Worm (Caenorhabditis elegans) whole organism, late embryonic: ENCODE measurements around the gene mtch-1.

Source experiments
- C38D4.7 ChIP-seq: fragments of 200-800 bp; sonication (Bioruptor generic); optimal IDR thresholded peaks from 2 replicates; lab custom pipeline; 2018; ENCODE audit warnings: mild to moderate bottlenecking, missing genetic modification characterization, moderate library complexity, missing compliant biosample characterization
- F13H6.1 ChIP-seq: sonication (generic microtip); optimal IDR thresholded peaks from 2 replicates; lab custom pipeline; 2016; ENCODE audit warnings: missing genetic modification characterization, missing compliant biosample characterization
- K02D7.2 ChIP-seq: sonication (generic microtip); optimal IDR thresholded peaks from 2 replicates; lab custom pipeline; 2017; ENCODE audit warnings: mild to moderate bottlenecking, missing genetic modification characterization, missing compliant biosample characterization
- ama-1 ChIP-seq: fragments of 150-350 bp; optimal IDR thresholded peaks from 2 replicates; lab custom pipeline; 2014
- ceh-14 ChIP-seq: sonication (generic microtip); optimal IDR thresholded peaks from 2 replicates; lab custom pipeline; 2016; ENCODE audit warnings: missing genotype, missing genetic modification characterization, missing compliant biosample characterization
- ceh-18 ChIP-seq: sonication (generic microtip); optimal IDR thresholded peaks from 2 replicates; lab custom pipeline; 2016; ENCODE audit warnings: missing genetic modification characterization, missing compliant biosample characterization
- ceh-19 ChIP-seq: fragments of 200-800 bp; sonication (Bioruptor generic); optimal IDR thresholded peaks from 2 replicates; lab custom pipeline; 2018; ENCODE audit warnings: mild to moderate bottlenecking, missing genetic modification characterization, missing compliant biosample characterization
- ceh-22 ChIP-seq: sonication (generic microtip); optimal IDR thresholded peaks from 2 replicates; lab custom pipeline; 2017; ENCODE audit warnings: missing biosample characterization, missing genetic modification characterization
- ceh-24 ChIP-seq: sonication (generic microtip); optimal IDR thresholded peaks from 2 replicates; lab custom pipeline; 2016; ENCODE audit warnings: mild to moderate bottlenecking, missing genetic modification characterization, missing compliant biosample characterization
- ceh-30 ChIP-seq: fragments of 150-350 bp; optimal IDR thresholded peaks from 2 replicates; lab custom pipeline; 2014; ENCODE audit warnings: missing biosample characterization, missing genetic modification characterization
- ceh-31 ChIP-seq: sonication (generic microtip); optimal IDR thresholded peaks from 2 replicates; lab custom pipeline; 2016; ENCODE audit warnings: missing genetic modification characterization, missing compliant biosample characterization
- ceh-45 ChIP-seq: fragments of 200-800 bp; sonication (Bioruptor generic); IDR thresholded peaks from 2 replicates; pipeline ENCODE4 v1.3.6; 2022; ENCODE audit warnings: missing genetic modification reagents, missing genetic modification characterization, missing compliant biosample characterization
- ceh-6 ChIP-seq: fragments of 200-800 bp; sonication (Bioruptor generic); optimal IDR thresholded peaks from 2 replicates; lab custom pipeline; 2018; ENCODE audit warnings: mild to moderate bottlenecking, missing genetic modification characterization, missing compliant biosample characterization
- ceh-9 ChIP-seq: sonication (generic microtip); optimal IDR thresholded peaks from 2 replicates; lab custom pipeline; 2016; ENCODE audit warnings: mild to moderate bottlenecking, missing genetic modification characterization, inconsistent platforms, missing compliant biosample characterization
- dmd-4 ChIP-seq: sonication (generic microtip); optimal IDR thresholded peaks from 2 replicates; lab custom pipeline; 2016; ENCODE audit warnings: borderline replicate concordance, missing genetic modification characterization, missing compliant biosample characterization
- dve-1 ChIP-seq: sonication (generic microtip); optimal IDR thresholded peaks from 2 replicates; lab custom pipeline; 2017; ENCODE audit warnings: antibody characterized with exemption, mild to moderate bottlenecking, missing genetic modification characterization, missing compliant biosample characterization
- elt-2 ChIP-seq: sonication (generic microtip); optimal IDR thresholded peaks from 2 replicates; lab custom pipeline; 2016; ENCODE audit warnings: missing genetic modification reagents, missing genetic modification characterization, missing compliant biosample characterization
- fax-1 ChIP-seq: sonication (generic microtip); optimal IDR thresholded peaks from 2 replicates; lab custom pipeline; 2016; ENCODE audit warnings: missing genotype, missing genetic modification characterization, missing compliant biosample characterization
- fkh-10 ChIP-seq: fragments of 150-350 bp; optimal IDR thresholded peaks from 2 replicates; lab custom pipeline; 2014; ENCODE audit warnings: missing biosample characterization, missing genetic modification reagents, missing genetic modification characterization
- fkh-6 ChIP-seq: sonication (generic microtip); optimal IDR thresholded peaks from 2 replicates; lab custom pipeline; 2016; ENCODE audit warnings: missing genetic modification characterization, missing compliant biosample characterization
- hlh-13 ChIP-seq: fragments of 200-800 bp; sonication (Bioruptor generic); optimal IDR thresholded peaks from 2 replicates; lab custom pipeline; 2018; ENCODE audit warnings: mild to moderate bottlenecking, missing genetic modification characterization, missing compliant biosample characterization
- hlh-15 ChIP-seq: sonication (generic microtip); optimal IDR thresholded peaks from 2 replicates; lab custom pipeline; 2016; ENCODE audit warnings: missing genetic modification characterization, missing compliant biosample characterization
- hlh-30 ChIP-seq: sonication (generic microtip); optimal IDR thresholded peaks from 2 replicates; lab custom pipeline; 2017; ENCODE audit warnings: antibody characterized with exemption, missing genetic modification characterization, missing compliant biosample characterization; ENCODE audit not compliant: insufficient read depth
- hlh-8 ChIP-seq: sonication (generic microtip); optimal IDR thresholded peaks from 2 replicates; lab custom pipeline; 2016; ENCODE audit warnings: missing genotype, missing genetic modification characterization, missing compliant biosample characterization
- lin-11 ChIP-seq: fragments of 200-800 bp; sonication (Bioruptor generic); optimal IDR thresholded peaks from 2 replicates; lab custom pipeline; 2018; ENCODE audit warnings: mild to moderate bottlenecking, missing genetic modification characterization, missing compliant biosample characterization
- madf-2 ChIP-seq: sonication (generic microtip); optimal IDR thresholded peaks from 2 replicates; lab custom pipeline; 2017; ENCODE audit warnings: missing genetic modification characterization, missing compliant biosample characterization
- mec-3 ChIP-seq: sonication (generic microtip); optimal IDR thresholded peaks from 2 replicates; lab custom pipeline; 2016; ENCODE audit warnings: borderline replicate concordance, missing genetic modification characterization, missing compliant biosample characterization
- nfya-1 ChIP-seq: sonication (generic microtip); optimal IDR thresholded peaks from 2 replicates; lab custom pipeline; 2017; ENCODE audit warnings: missing genetic modification characterization, mild to moderate bottlenecking, missing compliant biosample characterization, antibody characterized with exemption, moderate library complexity
- nhr-11 ChIP-seq: fragments of 150-350 bp; optimal IDR thresholded peaks from 2 replicates; lab custom pipeline; 2014; ENCODE audit warnings: missing biosample characterization, missing genetic modification characterization
- odd-2 ChIP-seq: sonication (generic microtip); optimal IDR thresholded peaks from 2 replicates; lab custom pipeline; 2017; ENCODE audit warnings: antibody characterized with exemption, mild to moderate bottlenecking, missing genetic modification characterization, missing compliant biosample characterization
- pag-3 ChIP-seq: sonication (generic microtip); optimal IDR thresholded peaks from 2 replicates; lab custom pipeline; 2016; ENCODE audit warnings: missing compliant biosample characterization, missing genetic modification characterization, borderline replicate concordance
- pat-9 ChIP-seq: fragments of 200-800 bp; sonication (Bioruptor generic); optimal IDR thresholded peaks from 2 replicates; lab custom pipeline; 2018; ENCODE audit warnings: mild to moderate bottlenecking, missing genetic modification characterization, moderate library complexity, missing compliant biosample characterization
- pax-1 ChIP-seq: fragments of 150-350 bp; optimal IDR thresholded peaks from 2 replicates; lab custom pipeline; 2014; ENCODE audit warnings: missing biosample characterization, missing genetic modification characterization
- pros-1 ChIP-seq: fragments of 150-350 bp; optimal IDR thresholded peaks from 2 replicates; lab custom pipeline; 2014; ENCODE audit warnings: missing biosample characterization, missing genetic modification reagents, missing genetic modification characterization
- ref-2 ChIP-seq: sonication (generic microtip); optimal IDR thresholded peaks from 2 replicates; lab custom pipeline; 2016; ENCODE audit warnings: missing genetic modification characterization, missing compliant biosample characterization
- rnt-1 ChIP-seq: sonication (generic microtip); optimal IDR thresholded peaks from 2 replicates; lab custom pipeline; 2016; ENCODE audit warnings: missing genetic modification characterization, missing compliant biosample characterization
- tbx-2 ChIP-seq: sonication (generic microtip); optimal IDR thresholded peaks from 2 replicates; lab custom pipeline; 2016; ENCODE audit warnings: missing genetic modification characterization, missing compliant biosample characterization
- tbx-7 ChIP-seq: sonication (generic microtip); optimal IDR thresholded peaks from 2 replicates; lab custom pipeline; 2016; ENCODE audit warnings: missing genotype, missing genetic modification characterization, missing compliant biosample characterization
- ttx-3 ChIP-seq: sonication (generic microtip); optimal IDR thresholded peaks from 2 replicates; lab custom pipeline; 2016; ENCODE audit warnings: missing genetic modification reagents, missing genetic modification characterization, missing compliant biosample characterization
- unc-3 ChIP-seq, 2 experiments: fragments of 200-800 bp in 1 of 2; sonication (Bioruptor generic) in 1 of 2; sonication (generic microtip) in 1 of 2; conservative IDR thresholded peaks in 1 of 2; optimal IDR thresholded peaks in 1 of 2; 2 replicates each; pipeline versions ENCODE4 v1.3.6 to Lab custom; 2016 to 2022; ENCODE audit warnings: missing compliant biosample characterization in 2 of 2, missing genetic modification characterization in 2 of 2, missing genetic modification reagents in 1 of 2
- unc-42 ChIP-seq: sonication (generic microtip); optimal IDR thresholded peaks from 2 replicates; lab custom pipeline; 2016; ENCODE audit warnings: missing genotype, missing genetic modification characterization, missing compliant biosample characterization
- unc-86 ChIP-seq: sonication (generic microtip); optimal IDR thresholded peaks from 2 replicates; lab custom pipeline; 2016; ENCODE audit warnings: missing genetic modification characterization, missing compliant biosample characterization
- ztf-16 ChIP-seq: sonication (generic microtip); optimal IDR thresholded peaks from 2 replicates; lab custom pipeline; 2017; ENCODE audit warnings: missing genetic modification characterization, missing compliant biosample characterization

mtch-1 gene

ce11 chrII:7340703-7341102 lies 33.3 kb downstream of the mtch-1 start:
- TF ChIP-seq dmd-4 (tag; lab: Kevin White, UChicago) (no peak), ztf-16 (tag; lab: Kevin White, UChicago) (no peak), odd-2 (tag; lab: Kevin White, UChicago) (no peak), tbx-7 (tag; lab: Kevin White, UChicago) (no peak)

- TF ChIP-seq ceh-22 (no peak), mec-3 (tag; lab: Kevin White, UChicago) (no peak), K02D7.2 (tag; lab: Kevin White, UChicago) (no peak), hlh-13 (GFP tag; lab: Kevin White, UChicago) (no peak), ama-1 (lab: Kevin White, UChicago) (no peak), ref-2 (no peak), F13H6.1 (tag; lab: Kevin White, UChicago) (no peak), fax-1 (tag; lab: Kevin White, UChicago) (no peak), ceh-45 (GFP tag; lab: Robert Waterston, UW) (no peak), fkh-6 (tag; lab: Kevin White, UChicago) (no peak), pros-1 (tag; lab: Kevin White, UChicago) (no peak), ttx-3 (tag; lab: Kevin White, UChicago) (no peak), ceh-9 (tag; lab: Kevin White, UChicago) (no peak), pat-9 (tag; lab: Kevin White, UChicago) (no peak), C38D4.7 (GFP tag; lab: Kevin White, UChicago) (no peak), unc-86 (no peak)
These were observed 35.0 kb downstream of the mtch-1 start, which contains the start of gene nhr-21 for ce11 chrII:7338995-7339394. nhr-21 (plus strand) TSS chrII:7339229.

- TF ChIP-seq dmd-4 (tag; lab: Kevin White, UChicago) (no peak), dve-1 (tag; lab: Kevin White, UChicago) (peak; percentile 7), unc-86 (no peak), elt-2 (peak; percentile 36), hlh-30 (tag; lab: Kevin White, UChicago) (peak; percentile 63), ceh-24 (no peak), nfya-1 (tag; lab: Kevin White, UChicago) (peak; percentile 3), ceh-18 (tag; lab: Kevin White, UChicago) (peak; percentile 15), tbx-2 (peak; percentile 58), fkh-6 (tag; lab: Kevin White, UChicago) (no peak), ceh-31 (tag; lab: Kevin White, UChicago) (peak; percentile 17)
These were observed 36.5 kb downstream of the mtch-1 start for ce11 chrII:7337469-7337893.

ce11 chrII:7331224-7331623 lies 42.7 kb downstream of the mtch-1 start, which contains the start of gene npax-1:
npax-1 (minus strand) TSS chrII:7331324.
- TF ChIP-seq K02D7.2 (tag; lab: Kevin White, UChicago) (no peak), fkh-10 (GFP tag; lab: Kevin White, UChicago) (no peak), F13H6.1 (tag; lab: Kevin White, UChicago) (no peak), rnt-1 (tag; lab: Kevin White, UChicago) (no peak), pat-9 (tag; lab: Kevin White, UChicago) (no peak), unc-86 (no peak), hlh-8 (tag; lab: Kevin White, UChicago) (no peak), fax-1 (tag; lab: Kevin White, UChicago) (no peak), madf-2 (no peak), hlh-15 (tag; lab: Kevin White, UChicago) (no peak)

ce11 chrII:7326997-7327396 lies 47.0 kb downstream of the mtch-1 start:
- TF ChIP-seq tbx-2 (peak; percentile 11), unc-3 (GFP tag; conservative IDR thresholded peaks at IDR 0.05; lab: Robert Waterston, UW) (no peak), unc-3 (tag; optimal IDR thresholded peaks at IDR 0.05; lab: Kevin White, UChicago) (no peak), ttx-3 (tag; lab: Kevin White, UChicago) (no peak), nhr-11 (no peak), ceh-24 (no peak), hlh-30 (tag; lab: Kevin White, UChicago) (no peak), pax-1 (tag; lab: Kevin White, UChicago) (no peak), pat-9 (tag; lab: Kevin White, UChicago) (no peak), fkh-10 (GFP tag; lab: Kevin White, UChicago) (peak; percentile 29), ceh-14 (tag; lab: Kevin White, UChicago) (no peak), lin-11 (no peak), ref-2 (no peak), pag-3 (tag; lab: Kevin White, UChicago) (no peak), rnt-1 (tag; lab: Kevin White, UChicago) (no peak), ceh-19 (GFP tag; lab: Kevin White, UChicago) (peak; percentile 30), nfya-1 (tag; lab: Kevin White, UChicago) (peak; percentile 25), ceh-30 (tag; lab: Kevin White, UChicago) (no peak), unc-42 (tag; lab: Kevin White, UChicago) (peak; percentile 68), ceh-6 (GFP tag; lab: Kevin White, UChicago) (no peak), ceh-18 (tag; lab: Kevin White, UChicago) (peak; percentile 81)
